Fruit fly (Drosophila melanogaster): Measurements from ENCODE around the gene Sgs8.

The Sgs8 gene

dm6 chr3L:11556637-11557036, 47.4 kb upstream of the Sgs8 start (continued):
- TF ChIP-seq CG12942 (GFP tag; optimal IDR thresholded peaks at IDR 0.05) (no peak), CG3163 (GFP tag; optimal IDR thresholded peaks at IDR 0.05) (no peak), CG17385 (GFP tag; optimal IDR thresholded peaks at IDR 0.05) (peak; percentile 19), pb (GFP tag; optimal IDR thresholded peaks at IDR 0.05) (no peak), Fer3 (tag; optimal IDR thresholded peaks at IDR 0.05) (peak; percentile 30), pho (GFP tag; optimal IDR thresholded peaks at IDR 0.05) (peak; percentile 7), CG2678 (tag; optimal IDR thresholded peaks at IDR 0.05) (peak; percentile 65), Pdp1 (GFP tag; optimal IDR thresholded peaks at IDR 0.05) (peak in 1 of 2 experiments; percentile 9), CG9932 (GFP tag; IDR thresholded peaks at IDR 0.05) (peak; percentile 31; the same call in 1 of the 2 replicates), CG18599 (GFP tag; optimal IDR thresholded peaks at IDR 0.05) (peak; percentile 46), CG18619 (GFP tag; optimal IDR thresholded peaks at IDR 0.05) (peak; percentile 44), CG2712 (tag; optimal IDR thresholded peaks at IDR 0.05) (peak; percentile 11), az2 (GFP tag; optimal IDR thresholded peaks at IDR 0.05) (peak; percentile 29), rib (GFP tag; IDR thresholded peaks at IDR 0.05) (no peak), ara (GFP tag; IDR thresholded peaks at IDR 0.05) (no peak), Atf6 (GFP tag; IDR thresholded peaks at IDR 0.05) (0 out of 2 replicates have a peak, but pooled peaks have one; percentile 33), D19B (GFP tag; optimal IDR thresholded peaks at IDR 0.05) (peak; percentile 7), CG7745 (tag; optimal IDR thresholded peaks at IDR 0.05) (no peak), CG11696 (GFP tag; IDR thresholded peaks at IDR 0.05) (peak; percentile 71; the same call in 1 of the 2 replicates), CG10209 (GFP tag; optimal IDR thresholded peaks at IDR 0.05) (peak; percentile 26), Fer1 (GFP tag; optimal IDR thresholded peaks at IDR 0.05) (peak; percentile 11), CG15269 (tag; optimal IDR thresholded peaks at IDR 0.05) (peak; percentile 8), CG30403 (GFP tag; optimal IDR thresholded peaks at IDR 0.05) (peak; percentile 36), ind (GFP tag; optimal IDR thresholded peaks at IDR 0.05) (peak; percentile 10), bcd (GFP tag; optimal IDR thresholded peaks at IDR 0.05) (peak; percentile 32), CG6175 (GFP tag; IDR thresholded peaks at IDR 0.05) (peak; percentile 17; the same call in 1 of the 3 replicates), Bteb2 (GFP tag; optimal IDR thresholded peaks at IDR 0.05) (no peak), scrt (GFP tag; optimal IDR thresholded peaks at IDR 0.05) (peak; percentile 7), Dbx (GFP tag; IDR thresholded peaks at IDR 0.05) (peak; percentile 49; the same call in 1 of the 3 replicates), CG7839 (tag; optimal IDR thresholded peaks at IDR 0.05) (peak; percentile 57), CG3281 (GFP tag; optimal IDR thresholded peaks at IDR 0.05) (peak; percentile 70), CG11695 (GFP tag; IDR thresholded peaks at IDR 0.05) (0 out of 3 replicates have a peak, but pooled peaks have one; percentile 13), Meics (GFP tag; optimal IDR thresholded peaks at IDR 0.05) (peak; percentile 66), CG8388 (GFP tag; optimal IDR thresholded peaks at IDR 0.05) (peak; percentile 24), lilli (GFP tag; optimal IDR thresholded peaks at IDR 0.05) (peak; percentile 24), CG9817 (tag; optimal IDR thresholded peaks at IDR 0.05) (peak; percentile 31), CG32532 (GFP tag; IDR thresholded peaks at IDR 0.05) (peak; percentile 36; the same call in 1 of the 2 replicates), CG14014 (GFP tag; IDR thresholded peaks at IDR 0.05) (0 out of 2 replicates have a peak, but pooled peaks have one; percentile 32), Dek (tag; optimal IDR thresholded peaks at IDR 0.05) (peak; percentile 51), Hmr (GFP tag; optimal IDR thresholded peaks at IDR 0.05) (peak; percentile 64), row (GFP tag; IDR thresholded peaks at IDR 0.05) (peak; percentile 15; the same call in 1 of the 3 replicates), Rfx (GFP tag; IDR thresholded peaks at IDR 0.05) (peak; percentile 38; the same call in 1 of the 2 replicates), run (tag; optimal IDR thresholded peaks at IDR 0.05) (no peak), CG8290 (GFP tag; optimal IDR thresholded peaks at IDR 0.05) (no peak), CG8290 (tag; optimal IDR thresholded peaks at IDR 0.05) (peak in 1 of 2 experiments; percentile 2), Hr51 (GFP tag; optimal IDR thresholded peaks at IDR 0.05) (peak in 1 of 2 experiments; percentile 38), unpg (GFP tag; optimal IDR thresholded peaks at IDR 0.05) (peak; percentile 5), btn (GFP tag; optimal IDR thresholded peaks at IDR 0.05) (no peak), Sox102F (GFP tag; optimal IDR thresholded peaks at IDR 0.05) (peak; percentile 30), Med (GFP tag) (no peak)
